Worm (Caenorhabditis elegans) whole organism, young adult: ENCODE results near the gene rpc-2.

Source experiments
- K11D2.4 ChIP-seq: fragments of 200-800 bp; sonication (Bioruptor generic); IDR thresholded peaks from 2 replicates; pipeline ENCODE4 v1.3.6; 2022; ENCODE audit warnings: missing genetic modification reagents, missing genetic modification characterization, missing compliant biosample characterization
- dpff-1 ChIP-seq: sonication (generic microtip); optimal IDR thresholded peaks from 2 replicates; lab custom pipeline; 2017; ENCODE audit warnings: mild to moderate bottlenecking, missing genetic modification characterization, missing compliant biosample characterization
- dpl-1 ChIP-seq: fragments of 150-350 bp; optimal IDR thresholded peaks from 2 replicates; lab custom pipeline; 2014; ENCODE audit warnings: missing biosample characterization, missing genetic modification reagents, missing genetic modification characterization
- gei-17 ChIP-seq: fragments of 200-800 bp; sonication (Bioruptor generic); optimal IDR thresholded peaks from 2 replicates; lab custom pipeline; 2018; ENCODE audit warnings: mild to moderate bottlenecking, missing genetic modification characterization, missing compliant biosample characterization
- hsf-1 ChIP-seq: fragments of 200-800 bp; sonication (Bioruptor generic); IDR thresholded peaks from 2 replicates; pipeline ENCODE4 v1.3.6; 2022; ENCODE audit warnings: missing genetic modification reagents, missing genetic modification characterization, missing compliant biosample characterization
- mes-4 ChIP-seq: sonication (generic microtip); optimal IDR thresholded peaks from 2 replicates; lab custom pipeline; 2016; ENCODE audit warnings: missing genotype, missing genetic modification characterization, missing compliant biosample characterization
- nhr-179 ChIP-seq: sonication (generic microtip); optimal IDR thresholded peaks from 2 replicates; lab custom pipeline; 2016; ENCODE audit warnings: mild to moderate bottlenecking, missing genetic modification characterization, missing compliant biosample characterization
- unc-62 ChIP-seq: fragments of 150-350 bp; optimal IDR thresholded peaks from 2 replicates; lab custom pipeline; 2014; ENCODE audit warnings: missing biosample characterization, missing genetic modification reagents, missing genetic modification characterization

ce11 chrIII:5599958-5600357 is 42.8 kb downstream of the rpc-2 start, which contains the start of gene wdr-37:
- TF ChIP-seq dpl-1, result no peak
- no peak for TF ChIP-seq gei-17
- TF ChIP-seq mes-4 (tag; lab: Kevin White, UChicago), result no peak
- no peak for TF ChIP-seq nhr-179 (tag; lab: Kevin White, UChicago)
- no peak for TF ChIP-seq dpff-1 (tag; lab: Kevin White, UChicago)
- TF ChIP-seq unc-62 (GFP tag; lab: Kevin White, UChicago), result no peak
- no peak for TF ChIP-seq K11D2.4 (GFP tag; lab: Robert Waterston, UW)
- no peak for TF ChIP-seq hsf-1 (GFP tag; lab: Robert Waterston, UW)
